Worm (Caenorhabditis elegans) whole organism, midembryonic: ENCODE measurements around the gene F07H5.7.

Source experiments
- cog-1 ChIP-seq: sonication (generic microtip); optimal IDR thresholded peaks from 2 replicates; lab custom pipeline; 2016; ENCODE audit warnings: missing genetic modification characterization, missing compliant biosample characterization
- flt-1 ChIP-seq: fragments of 200-800 bp; sonication (Bioruptor generic); IDR thresholded peaks from 2 replicates; pipeline ENCODE4 v1.3.6; 2022; ENCODE audit warnings: missing genetic modification characterization, missing compliant biosample characterization
- med-1 ChIP-seq: sonication (generic microtip); optimal IDR thresholded peaks from 2 replicates; lab custom pipeline; 2017; ENCODE audit warnings: missing genetic modification characterization, mild to moderate bottlenecking, missing compliant biosample characterization, antibody characterized with exemption, missing genetic modification reagents; ENCODE audit not compliant: insufficient read depth
- tab-1 ChIP-seq: fragments of 200-800 bp; sonication (Bioruptor generic); IDR thresholded peaks from 2 replicates; pipeline ENCODE4 v1.3.6; 2022; ENCODE audit warnings: missing genetic modification characterization, missing compliant biosample characterization
- ztf-23 ChIP-seq: fragments of 200-800 bp; sonication (Bioruptor generic); IDR thresholded peaks from 2 replicates; pipeline ENCODE4 v1.3.6; 2022; ENCODE audit warnings: missing genetic modification reagents, missing genetic modification characterization, missing compliant biosample characterization

ce11 chrII:8743379-8744173, 50.4 kb downstream of the F07H5.7 start, which contains the start of gene mak-1:
- TF ChIP-seq cog-1 (no peak), med-1 (no peak), tab-1 (GFP tag; lab: Robert Waterston, UW) (no peak), flt-1 (no peak), ztf-23 (GFP tag; lab: Robert Waterston, UW) (no peak)
